Worm (Caenorhabditis elegans) whole organism, L1 larva: ENCODE results near the gene ttr-45.

Experiments used
- C16A3.4 ChIP-seq: fragments of 150-350 bp; optimal IDR thresholded peaks from 2 replicates; lab custom pipeline; 2014; ENCODE audit warnings: missing biosample characterization, missing genetic modification characterization
- F16B12.6 ChIP-seq: fragments of 150-350 bp; optimal IDR thresholded peaks from 2 replicates; lab custom pipeline; 2014; ENCODE audit warnings: missing biosample characterization, missing genetic modification characterization
- aha-1 ChIP-seq: fragments of 150-350 bp; optimal IDR thresholded peaks from 2 replicates; lab custom pipeline; 2014; ENCODE audit warnings: missing biosample characterization, missing genetic modification characterization
- alr-1 ChIP-seq: fragments of 200-800 bp; sonication (Bioruptor generic); optimal IDR thresholded peaks from 2 replicates; lab custom pipeline; 2018; ENCODE audit warnings: borderline replicate concordance, mild to moderate bottlenecking, missing genetic modification characterization, missing compliant biosample characterization
- ama-1 ChIP-seq: fragments of 150-350 bp; optimal IDR thresholded peaks from 2 replicates; lab custom pipeline; 2014
- ceh-8 ChIP-seq: fragments of 200-800 bp; sonication (Bioruptor generic); optimal IDR thresholded peaks from 2 replicates; lab custom pipeline; 2018; ENCODE audit warnings: mild to moderate bottlenecking, missing genetic modification characterization, moderate library complexity, missing compliant biosample characterization
- ceh-82 ChIP-seq, 3 experiments: fragments of 150-350 bp in 1 of 3; sonication (generic microtip) in 2 of 3; optimal IDR thresholded peaks; 2 replicates each; lab custom pipeline; 2014 to 2017; ENCODE audit warnings: missing biosample characterization in 3 of 3, missing genetic modification characterization in 3 of 3
- ceh-88 ChIP-seq: fragments of 200-800 bp; sonication (Bioruptor generic); IDR thresholded peaks from 2 replicates; pipeline ENCODE4 v1.3.6; 2022; ENCODE audit warnings: missing genetic modification characterization, missing compliant biosample characterization
- ceh-90 ChIP-seq: sonication (generic microtip); optimal IDR thresholded peaks from 2 replicates; lab custom pipeline; 2016; ENCODE audit warnings: missing genetic modification characterization, missing compliant biosample characterization
- dpl-1 ChIP-seq, 3 experiments: fragments of 150-350 bp in 2 of 3; sonication (generic microtip) in 1 of 3; optimal IDR thresholded peaks; 2 replicates each; lab custom pipeline; 2014 to 2017; ENCODE audit warnings: missing biosample characterization in 3 of 3, missing genetic modification characterization in 3 of 3, missing genetic modification reagents in 3 of 3
- dsc-1 ChIP-seq: sonication (generic microtip); optimal IDR thresholded peaks from 2 replicates; lab custom pipeline; 2016; ENCODE audit warnings: mild to moderate bottlenecking, missing genetic modification characterization, missing compliant biosample characterization
- efl-1 ChIP-seq, 4 experiments: fragments of 150-350 bp; optimal IDR thresholded peaks in 3 of 4; peaks in 1 of 4; 1 replicate in 1 of 4; 2 replicates in 3 of 4; lab custom pipeline; 2014; ENCODE audit warnings: missing biosample characterization in 2 of 4, missing genetic modification characterization in 2 of 4, missing genetic modification reagents in 2 of 4
- egl-27 ChIP-seq, 2 experiments: fragments of 150-350 bp in 1 of 2; sonication (generic microtip); optimal IDR thresholded peaks; 3 replicates each; lab custom pipeline; 2017 to 2018; ENCODE audit warnings: missing biosample characterization in 2 of 2, missing genetic modification characterization in 2 of 2, missing genetic modification reagents in 2 of 2
- elt-2 ChIP-seq: sonication (generic microtip); optimal IDR thresholded peaks from 2 replicates; lab custom pipeline; 2016; ENCODE audit warnings: missing genetic modification characterization, mild to moderate bottlenecking, inconsistent platforms, missing compliant biosample characterization, missing genetic modification reagents
- ets-5 ChIP-seq: fragments of 200-800 bp; sonication (Bioruptor generic); IDR thresholded peaks from 2 replicates; pipeline ENCODE4 v1.3.6; 2022; ENCODE audit warnings: missing genetic modification characterization, missing compliant biosample characterization
- fkh-10 ChIP-seq: sonication (generic microtip); optimal IDR thresholded peaks from 2 replicates; lab custom pipeline; 2017; ENCODE audit warnings: missing biosample characterization, missing genetic modification reagents, missing genetic modification characterization
- fkh-4 ChIP-seq: sonication (generic microtip); optimal IDR thresholded peaks from 2 replicates; lab custom pipeline; 2016; ENCODE audit warnings: missing compliant biosample characterization, missing genetic modification characterization, borderline replicate concordance
- fkh-8 ChIP-seq: sonication (generic microtip); optimal IDR thresholded peaks from 2 replicates; lab custom pipeline; 2016; ENCODE audit warnings: mild to moderate bottlenecking, missing genetic modification characterization, missing compliant biosample characterization
- hlh-17 ChIP-seq: fragments of 200-800 bp; sonication (Bioruptor generic); optimal IDR thresholded peaks from 2 replicates; lab custom pipeline; 2018; ENCODE audit warnings: missing genetic modification characterization, mild to moderate bottlenecking, missing compliant biosample characterization, moderate library complexity, borderline replicate concordance
- jun-1 ChIP-seq: fragments of 150-350 bp; optimal IDR thresholded peaks from 2 replicates; lab custom pipeline; 2014; ENCODE audit warnings: missing biosample characterization, missing genetic modification reagents, missing genetic modification characterization
- lin-13 ChIP-seq: fragments of 150-350 bp; optimal IDR thresholded peaks from 2 replicates; lab custom pipeline; 2014; ENCODE audit warnings: missing biosample characterization, missing genetic modification reagents, missing genetic modification characterization
- lin-15B ChIP-seq: fragments of 150-350 bp; sonication (generic microtip); optimal IDR thresholded peaks from 3 replicates; lab custom pipeline; 2014; ENCODE audit warnings: missing biosample characterization, missing genetic modification characterization
- lin-39 ChIP-seq: fragments of 150-350 bp; optimal IDR thresholded peaks from 2 replicates; lab custom pipeline; 2014; ENCODE audit warnings: missing biosample characterization, missing genetic modification reagents, missing genetic modification characterization
- mdl-1 ChIP-seq, 2 experiments: fragments of 150-350 bp; optimal IDR thresholded peaks; 2 replicates each; lab custom pipeline; 2014 to 2017; ENCODE audit warnings: missing biosample characterization in 2 of 2, missing genetic modification characterization in 2 of 2, inconsistent platforms in 1 of 2
- mep-1 ChIP-seq: fragments of 150-350 bp; optimal IDR thresholded peaks from 2 replicates; lab custom pipeline; 2014; ENCODE audit warnings: missing biosample characterization, missing genetic modification characterization
- nhr-20 ChIP-seq: sonication (generic microtip); optimal IDR thresholded peaks from 2 replicates; lab custom pipeline; 2016; ENCODE audit warnings: mild to moderate bottlenecking, missing genetic modification characterization, missing compliant biosample characterization
- nhr-47 ChIP-seq: sonication (generic microtip); optimal IDR thresholded peaks from 2 replicates; lab custom pipeline; 2016; ENCODE audit warnings: mild to moderate bottlenecking, missing genetic modification characterization, moderate library complexity, missing compliant biosample characterization
- nhr-71 ChIP-seq: sonication (generic microtip); optimal IDR thresholded peaks from 2 replicates; lab custom pipeline; 2016; ENCODE audit warnings: mild to moderate bottlenecking, missing genetic modification characterization, moderate library complexity, missing compliant biosample characterization
- nhr-76 ChIP-seq: sonication (generic microtip); optimal IDR thresholded peaks from 2 replicates; lab custom pipeline; 2017; ENCODE audit warnings: missing biosample characterization, missing genetic modification characterization
- nhr-85 ChIP-seq: sonication (generic microtip); peaks from one replicate; lab custom pipeline; 2016; ENCODE audit warnings: missing genetic modification characterization, inconsistent platforms, missing compliant biosample characterization
- pag-3 ChIP-seq: sonication (generic microtip); optimal IDR thresholded peaks from 2 replicates; lab custom pipeline; 2017; ENCODE audit warnings: missing genetic modification characterization, mild to moderate bottlenecking, missing compliant biosample characterization, antibody characterized with exemption, borderline replicate concordance; ENCODE audit not compliant: insufficient read depth
- pax-3 ChIP-seq: fragments of 200-800 bp; sonication (Bioruptor generic); optimal IDR thresholded peaks from 2 replicates; lab custom pipeline; 2018; ENCODE audit warnings: mild to moderate bottlenecking, missing genetic modification characterization, moderate library complexity, missing compliant biosample characterization
- rnt-1 ChIP-seq: sonication (generic microtip); optimal IDR thresholded peaks from 2 replicates; lab custom pipeline; 2016; ENCODE audit warnings: mild to moderate bottlenecking, missing genetic modification characterization, moderate library complexity, missing compliant biosample characterization
- snu-23 ChIP-seq: sonication (generic microtip); optimal IDR thresholded peaks from 2 replicates; lab custom pipeline; 2016; ENCODE audit warnings: missing genetic modification characterization, missing compliant biosample characterization
- sox-4 ChIP-seq: sonication (generic microtip); optimal IDR thresholded peaks from 2 replicates; lab custom pipeline; 2016; ENCODE audit warnings: missing genetic modification characterization, missing compliant biosample characterization
- swsn-7 ChIP-seq: sonication (generic microtip); optimal IDR thresholded peaks from 2 replicates; lab custom pipeline; 2016; ENCODE audit warnings: missing genetic modification characterization, missing compliant biosample characterization
- unc-130 ChIP-seq: fragments of 150-350 bp; optimal IDR thresholded peaks from 2 replicates; lab custom pipeline; 2017; ENCODE audit warnings: missing biosample characterization, missing genetic modification characterization, inconsistent platforms
- unc-30 ChIP-seq: sonication (generic microtip); optimal IDR thresholded peaks from 2 replicates; lab custom pipeline; 2017; ENCODE audit warnings: missing biosample characterization, missing genetic modification characterization
- unc-86 ChIP-seq: sonication (generic microtip); optimal IDR thresholded peaks from 2 replicates; lab custom pipeline; 2016; ENCODE audit warnings: missing genetic modification characterization, missing compliant biosample characterization
- unc-98 ChIP-seq: fragments of 200-800 bp; sonication (Bioruptor generic); IDR thresholded peaks from 2 replicates; pipeline ENCODE4 v1.3.6; 2022; ENCODE audit warnings: missing genetic modification characterization, missing compliant biosample characterization
- vab-15 ChIP-seq: sonication (generic microtip); optimal IDR thresholded peaks from 2 replicates; lab custom pipeline; 2017; ENCODE audit warnings: missing genotype, mild to moderate bottlenecking, missing genetic modification characterization, missing compliant biosample characterization
- xbp-1 ChIP-seq: sonication (generic microtip); optimal IDR thresholded peaks from 2 replicates; lab custom pipeline; 2016; ENCODE audit warnings: missing genetic modification characterization, missing compliant biosample characterization
- zag-1 ChIP-seq: fragments of 150-350 bp; optimal IDR thresholded peaks from 2 replicates; lab custom pipeline; 2014; ENCODE audit warnings: missing biosample characterization, missing genetic modification characterization
- zip-4 ChIP-seq: fragments of 200-800 bp; sonication (Bioruptor generic); optimal IDR thresholded peaks from 2 replicates; lab custom pipeline; 2018; ENCODE audit warnings: mild to moderate bottlenecking, missing genetic modification characterization, moderate library complexity, missing compliant biosample characterization
- ztf-11 ChIP-seq, 2 experiments: sonication (generic microtip); optimal IDR thresholded peaks; 2 replicates each; lab custom pipeline; 2016 to 2017; ENCODE audit warnings: missing genetic modification characterization in 2 of 2, missing biosample characterization in 1 of 2, missing compliant biosample characterization in 1 of 2

ttr-45 gene

DNA sequence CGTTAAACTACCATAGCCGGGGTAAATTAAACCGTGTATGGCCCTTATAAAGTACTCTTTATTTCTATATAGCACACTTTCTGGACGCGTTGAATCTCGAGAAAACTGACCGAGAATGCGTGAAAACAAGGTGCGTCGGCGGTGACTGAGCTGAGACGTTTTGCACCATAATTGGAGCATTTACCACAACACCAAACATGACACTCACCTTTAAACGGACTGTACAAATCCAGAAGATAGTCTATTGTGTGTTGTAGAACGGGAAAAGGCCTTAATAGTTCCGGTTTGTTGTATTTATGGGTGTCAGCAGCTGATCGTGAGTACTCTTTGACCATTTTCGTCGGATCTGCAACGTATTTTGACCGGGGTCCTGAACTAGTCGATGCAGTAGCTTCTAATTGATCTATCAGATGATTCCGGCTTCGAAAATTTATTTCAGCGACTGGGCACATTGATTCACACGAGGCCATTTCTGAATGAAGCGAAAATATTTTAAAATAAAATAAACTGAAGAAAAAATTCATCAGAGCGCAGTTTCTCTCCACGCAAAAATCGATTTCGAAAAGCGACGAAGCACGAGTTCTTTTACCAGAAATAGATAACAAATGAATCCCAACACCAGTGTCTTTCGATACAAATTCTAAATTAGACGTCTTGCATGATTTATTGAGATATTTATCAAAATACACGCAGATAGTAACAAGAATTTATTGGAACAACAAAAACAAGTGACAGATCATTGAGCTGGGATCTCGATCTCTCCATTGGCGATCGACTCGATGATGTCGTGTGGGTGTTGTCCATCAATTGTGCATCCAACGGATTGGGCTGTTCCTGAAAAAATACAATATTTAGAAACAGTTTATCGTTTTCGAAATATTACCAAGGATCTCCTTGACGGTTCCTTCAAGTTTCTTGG, 14.8 kb upstream of the ttr-45 start, which contains the start of gene tag-115 (continued):
- no peak for TF ChIP-seq aha-1 (tag; lab: Kevin White, UChicago)
- no peak for TF ChIP-seq ets-5
- no peak for TF ChIP-seq egl-27 (tag; optimal IDR thresholded peaks at IDR 0.05; lab: Kevin White, UChicago)
- no peak for TF ChIP-seq F16B12.6 (tag; lab: Kevin White, UChicago)
- TF ChIP-seq unc-30 (tag; lab: Kevin White, UChicago): no peak
- no peak for TF ChIP-seq pag-3 (tag; lab: Kevin White, UChicago)

DNA sequence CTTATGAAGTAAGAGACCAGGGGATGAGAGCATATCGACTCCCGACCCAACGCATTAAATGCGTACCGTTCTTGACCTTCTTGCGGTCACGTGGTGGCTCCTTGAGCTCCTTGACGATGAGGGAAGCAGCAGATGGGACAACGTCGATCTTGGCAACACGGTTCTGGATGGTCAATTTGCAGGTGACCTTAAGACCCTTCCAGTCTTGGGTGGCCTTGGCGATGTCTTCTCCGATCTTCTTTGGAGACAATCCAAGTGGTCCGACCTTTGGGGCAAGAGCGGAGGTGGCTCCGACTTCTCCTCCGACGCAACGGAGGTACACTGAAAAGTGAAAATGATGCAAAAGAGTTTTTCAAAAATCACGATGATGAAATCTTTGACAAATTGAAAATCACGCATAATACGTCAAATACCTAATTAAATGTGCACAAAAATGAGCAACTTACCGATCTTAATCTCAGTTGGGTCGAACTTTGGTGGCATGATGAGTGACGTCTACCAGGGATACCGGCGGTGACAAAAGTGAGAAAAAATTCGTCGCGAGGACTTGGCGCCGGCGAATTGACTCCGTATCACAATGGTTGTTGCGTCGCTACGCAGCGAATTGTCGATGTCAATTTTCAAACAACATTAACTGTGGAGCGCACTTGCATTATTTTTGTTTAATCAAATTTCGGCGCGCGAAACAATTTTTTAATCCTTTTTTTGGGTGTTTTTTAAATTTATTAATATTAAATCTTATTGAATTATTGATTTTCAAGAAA, 13.8 kb upstream of the ttr-45 start, which contains the start of gene rpl-12:
rpl-12 (minus strand) TSS at position 574 of the 764 bp plus-strand sequence.
- TF ChIP-seq nhr-71 (tag; lab: Kevin White, UChicago) (peak; percentile 100), lin-39 (tag; lab: Kevin White, UChicago) (peak; percentile 99), nhr-76 (tag; lab: Kevin White, UChicago) (peak; percentile 74), rnt-1 (tag; lab: Kevin White, UChicago) (peak; percentile 98), ceh-90 (tag; lab: Kevin White, UChicago) (peak; percentile 71), ceh-88 (peak; percentile 97), fkh-8 (tag; lab: Kevin White, UChicago) (peak; percentile 100), alr-1 (tag; lab: Kevin White, UChicago) (peak; percentile 46), pax-3 (tag; lab: Kevin White, UChicago) (peak; percentile 98), zip-4 (GFP tag; lab: Kevin White, UChicago) (peak; percentile 95), mdl-1 (tag; optimal IDR thresholded peaks at IDR 0.05; lab: Kevin White, UChicago) (peak; percentile 2 to 98), ceh-8 (peak; percentile 98), ceh-82 (tag; optimal IDR thresholded peaks at IDR 0.05; lab: Kevin White, UChicago) (peak; percentile 98 to 100 (median 99)), swsn-7 (tag; lab: Kevin White, UChicago) (peak; percentile 99), ets-5 (0 out of 2 replicates have a peak, but pooled peaks have one; percentile 78), unc-130 (tag; lab: Kevin White, UChicago) (peak; percentile 100), nhr-85 (tag; lab: Kevin White, UChicago) (peak; percentile 99), lin-13 (peak; percentile 99), dpl-1 (GFP tag; optimal IDR thresholded peaks at IDR 0.05; lab: Kevin White, UChicago) (peak; percentile 96 to 98 (median 97)), lin-15B (tag; lab: Kevin White, UChicago) (peak; percentile 100), efl-1 (optimal IDR thresholded peaks at IDR 0.05; lab: Kevin White, UChicago) (peak; percentile 98), efl-1 (GFP tag; optimal IDR thresholded peaks at IDR 0.05 in 1 of 2; lab: Kevin White, UChicago) (peak; percentile 93 to 100), nhr-20 (tag; lab: Kevin White, UChicago) (peak; percentile 99), xbp-1 (peak; percentile 99), pag-3 (tag; lab: Kevin White, UChicago) (no peak), elt-2 (tag; lab: Kevin White, UChicago) (peak; percentile 90), sox-4 (tag; lab: Kevin White, UChicago) (peak; percentile 94), fkh-4 (tag; lab: Kevin White, UChicago) (peak; percentile 95), nhr-47 (tag; lab: Kevin White, UChicago) (peak; percentile 99), mep-1 (tag; lab: Kevin White, UChicago) (peak; percentile 100), hlh-17 (GFP tag; lab: Kevin White, UChicago) (no peak), egl-27 (tag; optimal IDR thresholded peaks at IDR 0.05; lab: Kevin White, UChicago) (peak; percentile 72 to 87), unc-86 (peak; percentile 99), C16A3.4 (tag; lab: Kevin White, UChicago) (peak; percentile 99), unc-98 (peak; percentile 91), dsc-1 (tag; lab: Kevin White, UChicago) (peak; percentile 99), ama-1 (lab: Kevin White, UChicago) (peak; percentile 68), fkh-10 (GFP tag; lab: Kevin White, UChicago) (peak; percentile 99), snu-23 (GFP tag; lab: Kevin White, UChicago) (peak; percentile 100), jun-1 (tag; lab: Kevin White, UChicago) (peak; percentile 98), vab-15 (tag; lab: Kevin White, UChicago) (peak; percentile 97), ztf-11 (tag; optimal IDR thresholded peaks at IDR 0.05; lab: Kevin White, UChicago) (peak in 1 of 2 experiments; percentile 96), zag-1 (peak; percentile 94)
